Fruit fly (Drosophila melanogaster): ENCODE measurements around the gene CG15525.

DNA sequence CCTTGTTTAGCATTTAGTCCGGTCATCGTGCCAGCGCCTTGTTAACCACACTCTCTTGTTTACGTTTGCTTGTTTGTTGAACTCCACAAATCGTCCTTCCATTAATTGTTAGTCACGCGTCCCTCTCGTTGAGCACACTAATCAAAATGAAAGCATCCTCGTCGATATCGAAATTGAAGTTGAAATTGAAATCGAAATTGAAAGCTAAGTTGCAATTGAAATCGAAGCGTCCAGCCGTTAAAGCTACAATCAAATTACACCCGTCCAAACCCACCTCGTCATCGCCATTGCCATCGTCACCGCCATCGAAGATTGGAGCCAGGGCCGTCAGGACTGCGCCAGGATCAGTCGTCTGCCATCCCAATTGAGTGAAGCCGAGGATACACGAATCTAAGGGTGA lies 26.0 kb upstream of the CG15525 start:
- TF ChIP-seq CG32121 (GFP tag; IDR thresholded peaks at IDR 0.05) (no peak), EcR (GFP tag; optimal IDR thresholded peaks at IDR 0.05) (no peak), Pif1B (GFP tag; optimal IDR thresholded peaks at IDR 0.05) (no peak), fd96Ca (GFP tag; IDR thresholded peaks at IDR 0.05) (no peak), CG12605 (GFP tag; IDR thresholded peaks at IDR 0.05) (no peak)

Data from whole organism, pupa.